Fruit fly (Drosophila melanogaster): Measurements from ENCODE around the gene rdgA.
A peak's percentile ranks its signal among the peaks of the same experiment; 100 is the strongest.

rdgA gene

dm6 chrX:8866256-8866655 is 40.6 kb upstream of the rdgA start (continued):
- TF ChIP-seq CG18619 (GFP tag; optimal IDR thresholded peaks at IDR 0.05) (peak; percentile 20), CG13296 (GFP tag; optimal IDR thresholded peaks at IDR 0.05) (peak; percentile 9), CG31388 (GFP tag; optimal IDR thresholded peaks at IDR 0.05) (no peak), unpg (GFP tag; optimal IDR thresholded peaks at IDR 0.05) (peak; percentile 20), CrebB (tag; optimal IDR thresholded peaks at IDR 0.05) (no peak)

dm6 chrX:8867481-8867880 is 39.4 kb upstream of the rdgA start:
- TF ChIP-seq sd (tag; optimal IDR thresholded peaks at IDR 0.05) (peak; percentile 82), CG18599 (GFP tag; optimal IDR thresholded peaks at IDR 0.05) (no peak), bab2 (GFP tag; optimal IDR thresholded peaks at IDR 0.05) (no peak), unpg (GFP tag; optimal IDR thresholded peaks at IDR 0.05) (no peak), Ets65A (GFP tag) (no peak), CG43689 (GFP tag; IDR thresholded peaks at IDR 0.05) (no peak), CG32532 (GFP tag; IDR thresholded peaks at IDR 0.05) (no peak), CG6654 (GFP tag; optimal IDR thresholded peaks at IDR 0.05) (no peak), sob (GFP tag; IDR thresholded peaks at IDR 0.05) (no peak), NfI (GFP tag; optimal IDR thresholded peaks at IDR 0.05) (no peak), CG9727 (GFP tag; optimal IDR thresholded peaks at IDR 0.05) (no peak), CG11093 (GFP tag; IDR thresholded peaks at IDR 0.05) (no peak), en (GFP tag; optimal IDR thresholded peaks at IDR 0.05) (no peak), gce (GFP tag; IDR thresholded peaks at IDR 0.05) (no peak), CG11560 (tag; IDR thresholded peaks at IDR 0.05) (no peak), CG18476 (GFP tag; optimal IDR thresholded peaks at IDR 0.05) (no peak), HLHmδ (GFP tag; optimal IDR thresholded peaks at IDR 0.05) (no peak), ttk (GFP tag; IDR thresholded peaks at IDR 0.05) (no peak), nerfin-2 (GFP tag; IDR thresholded peaks at IDR 0.05; ENCODE audit: partially characterized antibody) (no peak), p53 (GFP tag; optimal IDR thresholded peaks at IDR 0.05) (no peak), B-H1 (GFP tag; IDR thresholded peaks at IDR 0.05) (no peak), chinmo (GFP tag; IDR thresholded peaks at IDR 0.05; ENCODE audit: partially characterized antibody) (0 out of 4 replicates have a peak, but pooled peaks have one; percentile 34), Bdp1 (GFP tag; optimal IDR thresholded peaks at IDR 0.05) (no peak), ken (GFP tag; IDR thresholded peaks at IDR 0.05) (no peak), dati (GFP tag; IDR thresholded peaks at IDR 0.05) (no peak), dimm (GFP tag; IDR thresholded peaks at IDR 0.05) (no peak), CTCF (GFP tag; optimal IDR thresholded peaks at IDR 0.05) (peak; percentile 84), CG2116 (GFP tag; optimal IDR thresholded peaks at IDR 0.05) (no peak), btn (GFP tag; optimal IDR thresholded peaks at IDR 0.05) (no peak), Med (GFP tag) (peak; percentile 3), Adf1 (GFP tag; IDR thresholded peaks at IDR 0.05) (no peak), amos (GFP tag; IDR thresholded peaks at IDR 0.05; ENCODE audit: partially characterized antibody) (no peak), CG14965 (GFP tag; optimal IDR thresholded peaks at IDR 0.05; ENCODE audit: borderline replicate concordance) (no peak), so (GFP tag; IDR thresholded peaks at IDR 0.05) (no peak), CG17612 (GFP tag; IDR thresholded peaks at IDR 0.05) (no peak), Bgb (GFP tag; IDR thresholded peaks at IDR 0.05; ENCODE audit: partially characterized antibody) (no peak), Hr3 (GFP tag; optimal IDR thresholded peaks at IDR 0.05) (no peak), zf30C (GFP tag; optimal IDR thresholded peaks at IDR 0.05) (peak; percentile 43)

All from whole organism, embryonic.